Worm (Caenorhabditis elegans) whole organism, L1 larva: ENCODE measurements around the gene ceh-27.

Source experiments
- C34B4.2 ChIP-seq: sonication (generic microtip); optimal IDR thresholded peaks from 2 replicates; lab custom pipeline; 2017; ENCODE audit warnings: mild to moderate bottlenecking, missing genetic modification characterization, missing compliant biosample characterization
- Y116A8C.19 ChIP-seq: sonication (generic microtip); optimal IDR thresholded peaks from 2 replicates; lab custom pipeline; 2016; ENCODE audit warnings: missing compliant biosample characterization, missing genetic modification characterization, borderline replicate concordance
- blmp-1 ChIP-seq: fragments of 150-350 bp; optimal IDR thresholded peaks from 2 replicates; lab custom pipeline; 2014; ENCODE audit warnings: missing biosample characterization, missing genetic modification characterization
- ces-1 ChIP-seq: fragments of 150-350 bp; optimal IDR thresholded peaks from 2 replicates; lab custom pipeline; 2014; ENCODE audit warnings: missing biosample characterization, missing genetic modification reagents, missing genetic modification characterization
- dpl-1 ChIP-seq, 3 experiments: fragments of 150-350 bp in 2 of 3; sonication (generic microtip) in 1 of 3; optimal IDR thresholded peaks; 2 replicates each; lab custom pipeline; 2014 to 2017; ENCODE audit warnings: missing biosample characterization in 3 of 3, missing genetic modification characterization in 3 of 3, missing genetic modification reagents in 3 of 3
- efl-1 ChIP-seq, 4 experiments: fragments of 150-350 bp; optimal IDR thresholded peaks in 3 of 4; peaks in 1 of 4; 1 replicate in 1 of 4; 2 replicates in 3 of 4; lab custom pipeline; 2014; ENCODE audit warnings: missing biosample characterization in 2 of 4, missing genetic modification characterization in 2 of 4, missing genetic modification reagents in 2 of 4
- egl-27 ChIP-seq, 2 experiments: fragments of 150-350 bp in 1 of 2; sonication (generic microtip); optimal IDR thresholded peaks; 3 replicates each; lab custom pipeline; 2017 to 2018; ENCODE audit warnings: missing biosample characterization in 2 of 2, missing genetic modification characterization in 2 of 2, missing genetic modification reagents in 2 of 2
- elt-2 ChIP-seq: sonication (generic microtip); optimal IDR thresholded peaks from 2 replicates; lab custom pipeline; 2016; ENCODE audit warnings: missing genetic modification characterization, mild to moderate bottlenecking, inconsistent platforms, missing compliant biosample characterization, missing genetic modification reagents
- elt-3 ChIP-seq, 6 experiments: fragments of 150-350 bp in 1 of 6; sonication (generic microtip); optimal IDR thresholded peaks; 2 replicates each; lab custom pipeline; 2017 to 2018; ENCODE audit warnings: missing biosample characterization in 6 of 6, missing genetic modification characterization in 6 of 6, inconsistent platforms in 1 of 6
- ets-5 ChIP-seq: fragments of 200-800 bp; sonication (Bioruptor generic); IDR thresholded peaks from 2 replicates; pipeline ENCODE4 v1.3.6; 2022; ENCODE audit warnings: missing genetic modification characterization, missing compliant biosample characterization
- grh-1 ChIP-seq: fragments of 200-800 bp; sonication (Bioruptor generic); IDR thresholded peaks from 2 replicates; pipeline ENCODE4 v1.3.6; 2022; ENCODE audit warnings: missing genetic modification reagents, missing genetic modification characterization, missing compliant biosample characterization
- hlh-4 ChIP-seq: sonication (generic microtip); optimal IDR thresholded peaks from 2 replicates; lab custom pipeline; 2016; ENCODE audit warnings: mild to moderate bottlenecking, missing genetic modification characterization, missing compliant biosample characterization
- hpl-2 ChIP-seq: fragments of 150-350 bp; optimal IDR thresholded peaks from 2 replicates; lab custom pipeline; 2014; ENCODE audit warnings: missing biosample characterization, missing genetic modification reagents, missing genetic modification characterization
- jun-1 ChIP-seq: fragments of 150-350 bp; optimal IDR thresholded peaks from 2 replicates; lab custom pipeline; 2014; ENCODE audit warnings: missing biosample characterization, missing genetic modification reagents, missing genetic modification characterization
- lin-14 ChIP-seq: fragments of 200-800 bp; sonication (Bioruptor generic); optimal IDR thresholded peaks from 2 replicates; lab custom pipeline; 2018; ENCODE audit warnings: mild to moderate bottlenecking, missing genetic modification characterization, moderate library complexity, missing compliant biosample characterization
- lin-35 ChIP-seq, 2 experiments: fragments of 150-350 bp; optimal IDR thresholded peaks; 2 replicates each; lab custom pipeline; 2014; ENCODE audit warnings: missing biosample characterization in 2 of 2, missing genetic modification characterization in 2 of 2, missing genetic modification reagents in 2 of 2
- lin-39 ChIP-seq: fragments of 150-350 bp; optimal IDR thresholded peaks from 2 replicates; lab custom pipeline; 2014; ENCODE audit warnings: missing biosample characterization, missing genetic modification reagents, missing genetic modification characterization
- lsy-2 ChIP-seq, 2 experiments: fragments of 150-350 bp; optimal IDR thresholded peaks; 2 replicates each; lab custom pipeline; 2014; ENCODE audit warnings: missing biosample characterization in 2 of 2, missing genetic modification characterization in 2 of 2
- mef-2 ChIP-seq: fragments of 150-350 bp; optimal IDR thresholded peaks from 2 replicates; lab custom pipeline; 2014; ENCODE audit warnings: missing biosample characterization, missing genetic modification characterization
- mep-1 ChIP-seq: fragments of 150-350 bp; optimal IDR thresholded peaks from 2 replicates; lab custom pipeline; 2014; ENCODE audit warnings: missing biosample characterization, missing genetic modification characterization
- nhr-11 ChIP-seq: fragments of 150-350 bp; optimal IDR thresholded peaks from 2 replicates; lab custom pipeline; 2014; ENCODE audit warnings: missing biosample characterization, missing genetic modification characterization
- nhr-12 ChIP-seq: sonication (generic microtip); optimal IDR thresholded peaks from 2 replicates; lab custom pipeline; 2017; ENCODE audit warnings: missing biosample characterization, missing genetic modification characterization
- nhr-19 ChIP-seq: fragments of 200-800 bp; sonication (Bioruptor generic); conservative IDR thresholded peaks from 2 replicates; pipeline ENCODE4 v1.3.6; 2022; ENCODE audit warnings: missing genetic modification characterization, missing compliant biosample characterization
- nhr-20 ChIP-seq: sonication (generic microtip); optimal IDR thresholded peaks from 2 replicates; lab custom pipeline; 2016; ENCODE audit warnings: mild to moderate bottlenecking, missing genetic modification characterization, missing compliant biosample characterization
- nhr-28 ChIP-seq: fragments of 150-350 bp; optimal IDR thresholded peaks from 2 replicates; lab custom pipeline; 2014; ENCODE audit warnings: missing biosample characterization, missing genetic modification characterization
- nhr-47 ChIP-seq: sonication (generic microtip); optimal IDR thresholded peaks from 2 replicates; lab custom pipeline; 2016; ENCODE audit warnings: mild to moderate bottlenecking, missing genetic modification characterization, moderate library complexity, missing compliant biosample characterization
- nhr-71 ChIP-seq: sonication (generic microtip); optimal IDR thresholded peaks from 2 replicates; lab custom pipeline; 2016; ENCODE audit warnings: mild to moderate bottlenecking, missing genetic modification characterization, moderate library complexity, missing compliant biosample characterization
- nhr-77 ChIP-seq: fragments of 150-350 bp; optimal IDR thresholded peaks from 2 replicates; lab custom pipeline; 2014; ENCODE audit warnings: missing biosample characterization, missing genetic modification characterization
- nhr-84 ChIP-seq: sonication (generic microtip); optimal IDR thresholded peaks from 2 replicates; lab custom pipeline; 2017; ENCODE audit warnings: missing biosample characterization, missing genetic modification characterization
- nhr-85 ChIP-seq: sonication (generic microtip); peaks from one replicate; lab custom pipeline; 2016; ENCODE audit warnings: missing genetic modification characterization, inconsistent platforms, missing compliant biosample characterization
- nhr-90 ChIP-seq: sonication (generic microtip); optimal IDR thresholded peaks from 2 replicates; lab custom pipeline; 2016; ENCODE audit warnings: mild to moderate bottlenecking, missing genetic modification characterization, missing compliant biosample characterization; ENCODE audit not compliant: poor library complexity
- pag-3 ChIP-seq: sonication (generic microtip); optimal IDR thresholded peaks from 2 replicates; lab custom pipeline; 2017; ENCODE audit warnings: missing genetic modification characterization, mild to moderate bottlenecking, missing compliant biosample characterization, antibody characterized with exemption, borderline replicate concordance; ENCODE audit not compliant: insufficient read depth
- pax-3 ChIP-seq: fragments of 200-800 bp; sonication (Bioruptor generic); optimal IDR thresholded peaks from 2 replicates; lab custom pipeline; 2018; ENCODE audit warnings: mild to moderate bottlenecking, missing genetic modification characterization, moderate library complexity, missing compliant biosample characterization
- pqm-1 ChIP-seq: sonication (generic microtip); optimal IDR thresholded peaks from 3 replicates; lab custom pipeline; 2017; ENCODE audit warnings: missing biosample characterization, missing genetic modification characterization
- snu-23 ChIP-seq: sonication (generic microtip); optimal IDR thresholded peaks from 2 replicates; lab custom pipeline; 2016; ENCODE audit warnings: missing genetic modification characterization, missing compliant biosample characterization
- sup-37 ChIP-seq: fragments of 200-800 bp; sonication (Bioruptor generic); optimal IDR thresholded peaks from 2 replicates; lab custom pipeline; 2018; ENCODE audit warnings: mild to moderate bottlenecking, missing genetic modification characterization, missing compliant biosample characterization
- tbx-2 ChIP-seq: sonication (generic microtip); optimal IDR thresholded peaks from 2 replicates; lab custom pipeline; 2016; ENCODE audit warnings: missing genetic modification characterization, missing compliant biosample characterization
- tlp-1 ChIP-seq: fragments of 150-350 bp; optimal IDR thresholded peaks from 2 replicates; lab custom pipeline; 2014; ENCODE audit warnings: missing biosample characterization, missing genetic modification characterization
- unc-30 ChIP-seq: sonication (generic microtip); optimal IDR thresholded peaks from 2 replicates; lab custom pipeline; 2017; ENCODE audit warnings: missing biosample characterization, missing genetic modification characterization
- unc-62 ChIP-seq: fragments of 150-350 bp; optimal IDR thresholded peaks from 2 replicates; lab custom pipeline; 2014; ENCODE audit warnings: missing biosample characterization, missing genetic modification reagents, missing genetic modification characterization
- ztf-4 ChIP-seq: fragments of 150-350 bp; optimal IDR thresholded peaks from 2 replicates; lab custom pipeline; 2014; ENCODE audit warnings: missing biosample characterization, missing genetic modification characterization

The ceh-27 gene

DNA sequence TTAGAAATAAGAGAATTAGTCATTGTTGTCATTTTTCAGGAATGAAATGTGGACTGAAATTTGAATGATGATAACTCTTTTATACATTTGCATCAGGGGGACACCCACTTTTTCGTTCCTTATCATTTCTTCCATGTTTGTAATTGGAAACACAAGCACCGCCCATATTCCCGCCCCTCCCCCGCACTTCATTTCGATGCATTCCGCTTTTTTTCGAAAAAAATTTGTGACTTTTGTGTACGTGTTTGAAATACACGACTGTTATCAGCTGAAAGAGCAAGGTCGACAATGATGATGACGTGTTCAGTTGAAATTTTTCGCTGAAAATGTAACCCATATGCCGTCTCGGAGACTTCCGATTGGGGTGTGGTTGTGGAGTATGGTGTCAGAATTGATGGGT lies 14.2 kb downstream of the ceh-27 start, which contains the start of gene zip-10:
zip-10 (minus strand) TSS at position 43 of the 400 bp plus-strand sequence.
- TF ChIP-seq Y116A8C.19 (tag; lab: Kevin White, UChicago) = no peak
- TF ChIP-seq grh-1 (GFP tag; lab: Robert Waterston, UW) = no peak
- TF ChIP-seq blmp-1 = no peak
- TF ChIP-seq C34B4.2 (tag; lab: Kevin White, UChicago) = no peak
- no peak for TF ChIP-seq ztf-4 (tag; lab: Kevin White, UChicago)
- no peak for TF ChIP-seq elt-3 (tag; optimal IDR thresholded peaks at IDR 0.05; lab: Kevin White, UChicago)
- peak; percentile 6 for TF ChIP-seq jun-1 (tag; lab: Kevin White, UChicago)
- no peak for TF ChIP-seq nhr-84 (tag; lab: Kevin White, UChicago)
- no peak for TF ChIP-seq tlp-1
- no peak for TF ChIP-seq snu-23
- no peak for TF ChIP-seq efl-1 (optimal IDR thresholded peaks at IDR 0.05; lab: Kevin White, UChicago)
- TF ChIP-seq efl-1 (GFP tag; optimal IDR thresholded peaks at IDR 0.05 in 1 of 2; lab: Kevin White, UChicago) = peak in 1 of 2 experiments; percentile 78
- no peak for TF ChIP-seq unc-62
- no peak for TF ChIP-seq mef-2 (tag; lab: Kevin White, UChicago)
- peak; percentile 8 for TF ChIP-seq lin-14 (GFP tag; lab: Kevin White, UChicago)
- no peak for TF ChIP-seq egl-27 (tag; optimal IDR thresholded peaks at IDR 0.05; lab: Kevin White, UChicago)
- TF ChIP-seq tbx-2 (tag; lab: Kevin White, UChicago) = no peak
- TF ChIP-seq nhr-11 (tag; lab: Kevin White, UChicago) = no peak
- TF ChIP-seq pqm-1 = peak; percentile 57
- TF ChIP-seq sup-37 = no peak
- TF ChIP-seq elt-2 = peak; percentile 95
- no peak for TF ChIP-seq ets-5 (GFP tag; lab: Robert Waterston, UW)
- no peak for TF ChIP-seq nhr-47
- TF ChIP-seq nhr-20 (tag; lab: Kevin White, UChicago) = peak; percentile 16
- TF ChIP-seq hpl-2 (GFP tag; lab: Kevin White, UChicago) = no peak
- no peak for TF ChIP-seq hlh-4
- TF ChIP-seq, all 84 proteins: peak for 6

DNA sequence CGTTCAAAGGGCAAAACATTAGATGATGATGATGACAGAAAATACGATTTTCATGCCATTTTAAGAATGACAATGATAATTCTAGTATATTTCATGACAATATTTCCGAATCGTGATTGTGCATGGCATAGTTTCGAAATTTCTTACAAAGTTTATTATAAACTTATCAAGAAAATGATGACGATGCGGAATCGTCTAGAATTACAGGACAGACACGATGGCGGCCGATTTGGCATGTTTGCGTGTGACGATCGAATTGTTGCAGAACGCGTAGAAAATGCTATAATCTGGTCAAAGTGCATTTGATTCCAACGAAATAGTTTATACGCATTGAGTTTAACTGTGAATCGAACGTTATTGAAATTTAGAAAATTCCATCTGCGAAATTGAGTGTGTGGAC lies 15.6 kb downstream of the ceh-27 start:
- TF ChIP-seq efl-1 (optimal IDR thresholded peaks at IDR 0.05; lab: Kevin White, UChicago) (no peak), efl-1 (GFP tag; optimal IDR thresholded peaks at IDR 0.05 in 1 of 2; lab: Kevin White, UChicago) (peak in 1 of 2 experiments; percentile 19), lsy-2 (tag; optimal IDR thresholded peaks at IDR 0.05; lab: Kevin White, UChicago) (no peak), nhr-77 (tag; lab: Kevin White, UChicago) (no peak), pqm-1 (no peak), mep-1 (tag; lab: Kevin White, UChicago) (no peak), ces-1 (GFP tag; lab: Kevin White, UChicago) (no peak), nhr-20 (tag; lab: Kevin White, UChicago) (peak; percentile 27), nhr-85 (tag; lab: Kevin White, UChicago) (no peak), dpl-1 (GFP tag; optimal IDR thresholded peaks at IDR 0.05; lab: Kevin White, UChicago) (no peak), pag-3 (tag; lab: Kevin White, UChicago) (no peak), elt-2 (peak; percentile 75), nhr-28 (tag; lab: Kevin White, UChicago) (no peak), elt-3 (tag; optimal IDR thresholded peaks at IDR 0.05; lab: Kevin White, UChicago) (no peak), lin-39 (tag; lab: Kevin White, UChicago) (no peak), unc-30 (tag; lab: Kevin White, UChicago) (no peak), egl-27 (tag; optimal IDR thresholded peaks at IDR 0.05; lab: Kevin White, UChicago) (no peak), pax-3 (tag; lab: Kevin White, UChicago) (no peak)

DNA sequence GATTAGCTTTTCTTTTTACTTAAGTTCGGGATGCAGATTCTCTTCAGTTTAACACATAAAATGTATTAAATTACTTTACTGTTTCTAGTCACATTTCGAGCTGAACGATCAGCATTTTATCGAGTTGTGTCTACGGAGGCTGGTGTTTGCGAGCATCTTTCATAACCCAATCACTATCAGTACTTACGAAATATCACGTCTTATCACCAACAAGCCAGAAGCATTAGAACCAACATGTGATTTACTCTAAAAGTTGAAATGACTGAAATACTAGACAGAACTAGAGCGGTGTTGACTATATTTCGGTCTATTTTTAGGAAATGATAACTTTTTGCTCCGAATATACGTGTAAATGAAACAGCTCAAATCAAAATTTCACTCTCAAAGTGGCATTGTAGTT lies 16.5 kb downstream of the ceh-27 start:
- TF ChIP-seq nhr-19 (no peak), ces-1 (GFP tag; lab: Kevin White, UChicago) (no peak), nhr-20 (tag; lab: Kevin White, UChicago) (peak; percentile 49), nhr-90 (peak; percentile 8), elt-2 (peak; percentile 89), nhr-71 (tag; lab: Kevin White, UChicago) (peak; percentile 19), lin-35 (GFP tag; optimal IDR thresholded peaks at IDR 0.05; lab: Kevin White, UChicago) (peak in 1 of 2 experiments; percentile 42), pqm-1 (peak; percentile 32), nhr-12 (tag; lab: Kevin White, UChicago) (no peak)
